Fruit fly (Drosophila melanogaster) whole organism, prepupa: ENCODE results near the gene sau.

Experiments used
- Blimp-1 ChIP-seq: fragments of 200-800 bp; sonication (Bioruptor generic); optimal IDR thresholded peaks from 3 replicates; lab custom pipeline; 2017; ENCODE audit warnings: missing biosample characterization, missing genetic modification characterization, mild to moderate bottlenecking, moderate library complexity, missing genetic modification reagents
- CG10669 ChIP-seq: fragments of 200-800 bp; sonication (Bioruptor generic); optimal IDR thresholded peaks from 3 replicates; lab custom pipeline; 2018; ENCODE audit warnings: missing biosample characterization, mild to moderate bottlenecking, missing genetic modification characterization, moderate library complexity
- CG11294 ChIP-seq: fragments of 200-800 bp; sonication (Bioruptor generic); IDR thresholded peaks from 2 replicates; pipeline ENCODE4 v1.3.6; 2022; ENCODE audit warnings: missing biosample characterization, missing genetic modification characterization
- CG16779 ChIP-seq: fragments of 200-800 bp; sonication (Bioruptor generic); optimal IDR thresholded peaks from 3 replicates; lab custom pipeline; 2017; ENCODE audit warnings: missing biosample characterization, mild to moderate bottlenecking, missing genetic modification characterization
- CG31627 ChIP-seq: fragments of 200-800 bp; sonication (Bioruptor generic); optimal IDR thresholded peaks from 3 replicates; lab custom pipeline; 2016; ENCODE audit warnings: missing biosample characterization, missing genetic modification characterization
- CG6792 ChIP-seq: fragments of 200-800 bp; sonication (Bioruptor generic); optimal IDR thresholded peaks from 3 replicates; lab custom pipeline; 2016; ENCODE audit warnings: missing biosample characterization, missing genetic modification characterization
- CG8632 ChIP-seq: fragments of 200-800 bp; sonication (Bioruptor generic); optimal IDR thresholded peaks from 3 replicates; lab custom pipeline; 2016; ENCODE audit warnings: missing biosample characterization, missing genetic modification characterization
- Eip75B ChIP-seq: fragments of 200-800 bp; sonication (Bioruptor generic); optimal IDR thresholded peaks from 3 replicates; lab custom pipeline; 2016; ENCODE audit warnings: missing biosample characterization, missing genetic modification characterization
- Eip93F ChIP-seq: fragments of 200-800 bp; sonication (Bioruptor generic); optimal IDR thresholded peaks from 2 replicates; lab custom pipeline; 2016; ENCODE audit warnings: missing biosample characterization, mild to moderate bottlenecking, missing genetic modification characterization
- Gug ChIP-seq: fragments of 200-800 bp; sonication (Bioruptor generic); IDR thresholded peaks from 2 replicates; pipeline ENCODE4 v1.3.6; 2022; ENCODE audit warnings: missing biosample characterization, missing genetic modification characterization
- eg ChIP-seq: fragments of 200-800 bp; sonication (Bioruptor generic); IDR thresholded peaks from 3 replicates; pipeline ENCODE4 v1.3.6; 2022; ENCODE audit warnings: missing biosample characterization, missing genetic modification characterization
- esn ChIP-seq: fragments of 200-800 bp; sonication (Bioruptor generic); optimal IDR thresholded peaks from 2 replicates; lab custom pipeline; 2016; ENCODE audit warnings: missing biosample characterization, mild to moderate bottlenecking, missing genetic modification characterization, moderate library complexity
- fd59A ChIP-seq: fragments of 200-800 bp; sonication (Bioruptor generic); optimal IDR thresholded peaks from 2 replicates; lab custom pipeline; 2017; ENCODE audit warnings: missing biosample characterization, mild to moderate bottlenecking, missing genetic modification characterization, missing genetic modification reagents
- net ChIP-seq: fragments of 200-800 bp; sonication (Bioruptor generic); optimal IDR thresholded peaks from 3 replicates; lab custom pipeline; 2016; ENCODE audit warnings: missing biosample characterization, missing genetic modification characterization

- TF ChIP-seq CG8632 (GFP tag; lab: Kevin White, UChicago) (no peak), Gug (GFP tag; lab: Robert Waterston, UW) (no peak), CG6792 (GFP tag; lab: Kevin White, UChicago) (no peak), Eip93F (GFP tag; lab: Kevin White, UChicago) (no peak), Blimp-1 (GFP tag; lab: Kevin White, UChicago) (no peak), CG16779 (tag; lab: Kevin White, UChicago) (no peak), CG10669 (GFP tag; lab: Kevin White, UChicago) (no peak), CG11294 (GFP tag; lab: Robert Waterston, UW) (no peak), eg (GFP tag; lab: Robert Waterston, UW) (no peak), esn (no peak), CG31627 (GFP tag; lab: Kevin White, UChicago) (no peak), Eip75B (GFP tag; lab: Kevin White, UChicago) (no peak), fd59A (GFP tag; lab: Kevin White, UChicago) (no peak), net (no peak)
Measured at dm6 chr2L:2251175-2251574, 25.0 kb downstream of the sau start, which contains the start of gene Ser12.
